Fruit fly (Drosophila melanogaster) whole organism, adult: ENCODE results near the gene NHP2.
A peak's percentile ranks its signal among the peaks of the same experiment; 100 is the strongest.

Experiments used
- CG11617 ChIP-seq: fragments of 200-800 bp; sonication (Bioruptor generic); optimal IDR thresholded peaks from 2 replicates; lab custom pipeline; 2017; ENCODE audit warnings: mild to moderate bottlenecking, missing biosample characterization, missing genetic modification reagents, missing genetic modification characterization
- CG12768 ChIP-seq: fragments of 200-800 bp; sonication (Bioruptor generic); optimal IDR thresholded peaks from 2 replicates; lab custom pipeline; 2017; ENCODE audit warnings: missing biosample characterization, missing genetic modification characterization, mild to moderate bottlenecking, moderate library complexity, missing genetic modification reagents
- CG14711 ChIP-seq: fragments of 200-800 bp; sonication (Bioruptor generic); optimal IDR thresholded peaks from 2 replicates; lab custom pipeline; 2018; ENCODE audit warnings: missing biosample characterization, mild to moderate bottlenecking, missing genetic modification characterization, moderate library complexity
- CG1620 ChIP-seq: fragments of 200-800 bp; sonication (Bioruptor generic); optimal IDR thresholded peaks from 2 replicates; lab custom pipeline; 2016; ENCODE audit warnings: missing biosample characterization, missing genetic modification characterization
- CG33017 ChIP-seq: fragments of 200-800 bp; sonication (Bioruptor generic); optimal IDR thresholded peaks from 2 replicates; lab custom pipeline; 2018; ENCODE audit warnings: missing biosample characterization, mild to moderate bottlenecking, missing genetic modification characterization, moderate library complexity
- CG5204 ChIP-seq: fragments of 200-800 bp; sonication (Bioruptor generic); optimal IDR thresholded peaks from 2 replicates; lab custom pipeline; 2016; ENCODE audit warnings: missing biosample characterization, missing genetic modification characterization
- CG7045 ChIP-seq: fragments of 200-800 bp; sonication (Bioruptor generic); optimal IDR thresholded peaks from 2 replicates; lab custom pipeline; 2017; ENCODE audit warnings: missing biosample characterization, mild to moderate bottlenecking, missing genetic modification characterization
- CG7101 ChIP-seq: fragments of 200-800 bp; sonication (Bioruptor generic); optimal IDR thresholded peaks from 2 replicates; lab custom pipeline; 2018; ENCODE audit warnings: missing biosample characterization, mild to moderate bottlenecking, missing genetic modification characterization, moderate library complexity
- Clk ChIP-seq: fragments of 200-800 bp; sonication (Bioruptor generic); optimal IDR thresholded peaks from 2 replicates; lab custom pipeline; 2017; ENCODE audit warnings: missing biosample characterization, missing genetic modification characterization
- Crg-1 ChIP-seq: fragments of 200-800 bp; sonication (Bioruptor generic); optimal IDR thresholded peaks from 2 replicates; lab custom pipeline; 2016; ENCODE audit warnings: missing biosample characterization, missing genetic modification characterization
- Hr96 ChIP-seq: fragments of 200-800 bp; sonication (Bioruptor generic); optimal IDR thresholded peaks from 2 replicates; lab custom pipeline; 2016; ENCODE audit warnings: missing biosample characterization, missing genetic modification characterization
- Mnt ChIP-seq: fragments of 200-800 bp; sonication (Bioruptor generic); optimal IDR thresholded peaks from 2 replicates; lab custom pipeline; 2016; ENCODE audit warnings: missing biosample characterization, mild to moderate bottlenecking, missing genetic modification characterization
- bab1 ChIP-seq: fragments of 200-800 bp; sonication (Bioruptor generic); optimal IDR thresholded peaks from 3 replicates; lab custom pipeline; 2019; ENCODE audit warnings: missing biosample characterization, mild to moderate bottlenecking, missing genetic modification characterization, moderate library complexity
- cic ChIP-seq: fragments of 200-800 bp; sonication (Bioruptor generic); optimal IDR thresholded peaks from 2 replicates; lab custom pipeline; 2017; ENCODE audit warnings: missing biosample characterization, mild to moderate bottlenecking, missing genetic modification characterization, moderate library complexity
- cnc ChIP-seq, 2 experiments: fragments of >200 bp; optimal IDR thresholded peaks; 2 replicates each; lab custom pipeline; 2017
- kay ChIP-seq: fragments of 200-800 bp; sonication (Bioruptor generic); peaks from one replicate; lab custom pipeline; 2016; ENCODE audit warnings: missing biosample characterization, missing genetic modification characterization, borderline replicate concordance
- ovo ChIP-seq: fragments of 200-800 bp; sonication (Bioruptor generic); optimal IDR thresholded peaks from 2 replicates; lab custom pipeline; 2016; ENCODE audit warnings: missing biosample characterization, missing genetic modification characterization
- pad ChIP-seq: fragments of 200-800 bp; sonication (Bioruptor generic); optimal IDR thresholded peaks from 3 replicates; lab custom pipeline; 2017; ENCODE audit warnings: missing biosample characterization, missing genetic modification characterization, mild to moderate bottlenecking, moderate library complexity, missing genetic modification reagents
- tj ChIP-seq: fragments of 200-800 bp; sonication (Bioruptor generic); optimal IDR thresholded peaks from 3 replicates; lab custom pipeline; 2017; ENCODE audit warnings: missing biosample characterization, mild to moderate bottlenecking, missing genetic modification characterization, moderate library complexity
- toe ChIP-seq: fragments of 200-800 bp; sonication (Bioruptor generic); optimal IDR thresholded peaks from 2 replicates; lab custom pipeline; 2016; ENCODE audit warnings: missing biosample characterization, missing genetic modification characterization

The NHP2 gene

DNA sequence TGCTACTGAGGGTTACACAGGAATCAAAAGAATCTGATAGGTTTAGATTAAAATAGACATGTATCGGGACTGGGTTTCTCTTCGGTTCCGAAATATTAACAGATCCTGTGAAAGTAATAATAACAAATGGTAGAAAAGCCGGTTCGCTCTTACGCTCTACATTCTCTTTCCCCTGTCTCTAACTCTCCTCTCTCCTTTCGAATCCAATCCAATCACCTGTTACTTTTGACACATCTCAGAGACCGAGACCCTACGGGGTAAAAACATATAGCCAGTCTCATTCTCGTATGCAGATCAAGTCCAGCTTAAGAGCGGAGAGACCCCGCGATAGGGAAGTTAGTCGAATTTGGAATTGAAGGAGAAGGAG is 43.3 kb downstream of the NHP2 start:
- no peak for TF ChIP-seq Crg-1 (GFP tag; lab: Kevin White, UChicago)
- no peak for TF ChIP-seq CG1620 (GFP tag; lab: Kevin White, UChicago)
- TF ChIP-seq cic (GFP tag; lab: Kevin White, UChicago) = no peak
- no peak for TF ChIP-seq CG7045
- TF ChIP-seq Mnt (GFP tag; lab: Kevin White, UChicago) = no peak
- no peak for TF ChIP-seq CG7101
- TF ChIP-seq cnc (optimal IDR thresholded peaks at IDR 0.05; lab: Kevin White, UChicago) = no peak
- TF ChIP-seq toe (GFP tag; lab: Kevin White, UChicago) = no peak
- TF ChIP-seq Clk (GFP tag; lab: Kevin White, UChicago) = no peak
- no peak for TF ChIP-seq CG5204
- TF ChIP-seq CG12768 (GFP tag; lab: Kevin White, UChicago) = no peak
- no peak for TF ChIP-seq pad (GFP tag; lab: Kevin White, UChicago)
- TF ChIP-seq ovo (GFP tag; lab: Kevin White, UChicago) = no peak
- TF ChIP-seq tj (GFP tag; lab: Kevin White, UChicago) = no peak
- no peak for TF ChIP-seq Hr96 (GFP tag; lab: Kevin White, UChicago)
- TF ChIP-seq kay (GFP tag; lab: Kevin White, UChicago) = no peak
- TF ChIP-seq bab1 = no peak
- TF ChIP-seq CG33017 (tag; lab: Kevin White, UChicago) = no peak
- no peak for TF ChIP-seq CG11617 (GFP tag; lab: Kevin White, UChicago)
- no peak for TF ChIP-seq CG14711

DNA sequence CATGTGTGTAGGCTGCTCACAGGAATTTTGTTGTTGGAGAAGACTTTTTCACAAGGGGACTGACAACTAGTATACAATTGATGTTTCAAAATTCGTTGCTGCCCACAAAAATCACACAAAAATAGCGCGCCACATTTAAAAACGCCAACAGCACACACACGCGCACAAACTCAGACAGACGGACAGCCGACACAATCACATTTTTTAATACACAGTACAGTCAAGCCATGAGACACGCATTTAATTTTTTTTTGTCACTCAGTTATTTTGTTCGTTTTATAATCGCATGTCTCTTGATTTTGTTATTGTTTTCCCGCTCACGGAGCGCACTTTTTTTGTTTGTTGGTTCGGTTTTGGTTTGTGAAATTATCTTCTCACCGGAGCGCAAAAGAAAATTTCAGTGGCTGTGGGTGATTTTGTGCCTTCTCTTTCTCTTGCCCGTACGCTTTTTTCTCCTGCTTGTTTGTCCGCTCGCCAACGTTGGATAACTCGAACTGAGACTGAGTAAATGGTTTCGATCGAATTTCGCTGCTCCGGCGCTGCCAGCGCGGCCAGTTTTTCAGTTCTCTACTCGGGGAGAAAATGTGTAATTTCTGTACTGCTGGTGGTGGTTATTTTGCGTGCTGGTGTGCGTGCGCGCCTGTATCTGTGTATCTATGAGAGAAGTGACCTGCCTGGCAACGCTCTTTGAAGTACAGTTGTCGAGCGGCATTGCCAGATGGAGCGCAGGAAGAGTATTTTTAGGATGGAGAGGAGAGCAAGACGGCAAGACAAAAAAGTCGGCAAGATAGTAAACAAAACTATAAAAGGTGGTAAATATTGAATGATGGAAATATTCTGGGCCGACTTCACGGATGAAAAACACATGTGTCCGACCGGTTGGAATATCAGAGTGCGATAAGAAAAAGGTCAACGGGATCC is 44.2 kb downstream of the NHP2 start, which contains the start of gene CG42507:
TSS of gene CG42507 (minus strand) at position 499 of the 921 bp plus-strand sequence.
- TF ChIP-seq Clk (GFP tag; lab: Kevin White, UChicago) = peak; percentile 55
- TF ChIP-seq pad (GFP tag; lab: Kevin White, UChicago) = peak; percentile 80
- TF ChIP-seq cic (GFP tag; lab: Kevin White, UChicago) = peak; percentile 81
- TF ChIP-seq CG14711 = peak; percentile 45
- TF ChIP-seq kay (GFP tag; lab: Kevin White, UChicago) = peak; percentile 14
- TF ChIP-seq Mnt (GFP tag; lab: Kevin White, UChicago) = peak; percentile 71
- TF ChIP-seq CG7045 = peak; percentile 4
- TF ChIP-seq CG33017 (tag; lab: Kevin White, UChicago) = peak; percentile 64
- TF ChIP-seq toe (GFP tag; lab: Kevin White, UChicago) = no peak
- TF ChIP-seq Hr96 (GFP tag; lab: Kevin White, UChicago) = peak; percentile 64
- no peak for TF ChIP-seq cnc (optimal IDR thresholded peaks at IDR 0.05; lab: Kevin White, UChicago)
- no peak for TF ChIP-seq CG5204
- peak; percentile 34 for TF ChIP-seq CG12768 (GFP tag; lab: Kevin White, UChicago)
- peak; percentile 35 for TF ChIP-seq CG1620 (GFP tag; lab: Kevin White, UChicago)
- TF ChIP-seq Crg-1 (GFP tag; lab: Kevin White, UChicago) = peak; percentile 67
- peak; percentile 75 for TF ChIP-seq ovo (GFP tag; lab: Kevin White, UChicago)
- no peak for TF ChIP-seq CG11617 (GFP tag; lab: Kevin White, UChicago)
- no peak for TF ChIP-seq tj (GFP tag; lab: Kevin White, UChicago)
- TF ChIP-seq CG7101 = peak; percentile 62
- TF ChIP-seq bab1 = peak; percentile 56

DNA sequence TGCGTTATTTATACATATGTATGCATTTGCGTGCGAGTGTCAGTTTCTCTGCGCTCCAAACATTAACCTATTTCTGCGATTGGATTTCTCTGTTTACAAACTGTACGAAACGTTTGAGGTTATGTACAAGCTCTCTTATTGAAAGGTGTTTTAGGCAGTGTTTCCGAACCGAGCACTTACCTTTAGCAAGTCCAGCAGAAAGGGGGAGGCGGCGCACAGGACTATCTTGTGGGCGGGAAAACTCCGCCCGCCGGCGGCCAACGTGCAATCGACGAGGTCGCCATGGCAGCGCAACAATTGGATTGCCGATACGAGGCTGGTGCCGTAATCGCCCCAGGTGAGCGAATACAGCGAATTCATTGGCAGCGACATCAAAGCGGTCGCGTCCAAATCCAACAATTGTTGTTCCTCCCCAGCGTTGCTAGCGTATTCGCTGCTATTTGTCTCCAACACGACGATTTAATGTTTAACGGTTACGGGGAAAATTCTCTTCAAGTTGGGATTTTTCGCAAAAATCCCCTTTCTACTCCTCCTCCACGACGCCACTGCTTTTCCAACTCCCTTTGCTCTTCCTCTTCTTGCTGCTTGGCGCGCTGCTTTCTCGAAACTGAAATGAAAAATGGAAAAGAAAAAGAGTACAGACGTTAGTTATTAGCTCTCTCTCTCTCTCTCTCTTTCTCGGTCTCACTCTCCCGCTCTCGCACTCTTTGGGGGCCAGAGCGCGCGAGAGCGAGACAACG is 45.1 kb downstream of the NHP2 start:
- peak; percentile 88 for TF ChIP-seq CG7101
- TF ChIP-seq Clk (GFP tag; lab: Kevin White, UChicago) = peak; percentile 86
- TF ChIP-seq CG33017 (tag; lab: Kevin White, UChicago) = peak; percentile 67
- TF ChIP-seq toe (GFP tag; lab: Kevin White, UChicago) = peak; percentile 84
- peak; percentile 78 for TF ChIP-seq pad (GFP tag; lab: Kevin White, UChicago)
- TF ChIP-seq CG7045 = peak; percentile 94
- peak; percentile 53 for TF ChIP-seq Mnt (GFP tag; lab: Kevin White, UChicago)
- peak; percentile 88 for TF ChIP-seq CG12768 (GFP tag; lab: Kevin White, UChicago)
- peak; percentile 87 for TF ChIP-seq CG11617 (GFP tag; lab: Kevin White, UChicago)
- no peak for TF ChIP-seq cnc (optimal IDR thresholded peaks at IDR 0.05; lab: Kevin White, UChicago)
- peak; percentile 74 for TF ChIP-seq CG14711
- peak; percentile 64 for TF ChIP-seq cic (GFP tag; lab: Kevin White, UChicago)
- peak; percentile 92 for TF ChIP-seq kay (GFP tag; lab: Kevin White, UChicago)
- TF ChIP-seq tj (GFP tag; lab: Kevin White, UChicago) = peak; percentile 63
- peak; percentile 76 for TF ChIP-seq bab1
- TF ChIP-seq Hr96 (GFP tag; lab: Kevin White, UChicago) = peak; percentile 88
- TF ChIP-seq CG5204 = peak; percentile 90
- TF ChIP-seq ovo (GFP tag; lab: Kevin White, UChicago) = peak; percentile 59
- TF ChIP-seq CG1620 (GFP tag; lab: Kevin White, UChicago) = peak; percentile 65
- TF ChIP-seq Crg-1 (GFP tag; lab: Kevin White, UChicago) = peak; percentile 78

DNA sequence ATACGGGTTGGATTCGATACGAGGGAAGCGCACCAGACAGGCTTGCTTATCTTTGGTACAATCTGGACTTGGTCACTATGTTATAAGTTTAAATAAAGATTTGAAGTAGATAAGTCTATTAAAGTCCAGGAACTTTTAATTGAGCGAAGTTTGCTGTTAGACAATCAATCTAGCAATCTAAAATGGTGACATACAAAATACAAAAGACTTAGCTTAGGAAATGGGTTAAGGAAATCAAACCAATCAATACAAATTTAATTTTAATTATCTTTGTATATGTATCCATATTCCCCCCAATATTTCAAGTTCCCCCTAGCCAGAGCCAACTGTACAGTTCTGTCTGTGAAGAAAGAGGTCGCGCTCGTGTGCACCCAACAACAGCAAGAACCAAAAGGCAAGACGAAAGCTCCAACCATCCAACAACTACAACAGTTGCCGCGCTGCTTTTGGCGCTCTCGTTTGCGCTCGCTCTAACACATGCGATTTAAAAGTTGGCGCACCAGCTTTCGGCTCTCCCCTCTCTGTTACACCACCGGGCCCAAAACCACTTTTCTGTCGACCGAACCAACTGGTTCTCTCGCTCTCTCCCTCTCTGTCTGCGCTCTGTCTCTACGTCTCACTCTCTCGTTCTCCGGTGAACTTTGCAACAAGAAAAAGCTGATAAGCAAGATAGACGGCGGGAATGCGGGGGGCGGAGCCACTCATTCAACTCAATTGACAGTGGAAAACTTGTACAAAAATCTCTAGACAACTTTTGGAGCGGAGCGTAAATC is 45.8 kb downstream of the NHP2 start:
- TF ChIP-seq cic (GFP tag; lab: Kevin White, UChicago) (peak; percentile 98), CG7101 (peak; percentile 90), Crg-1 (GFP tag; lab: Kevin White, UChicago) (peak; percentile 64), CG33017 (tag; lab: Kevin White, UChicago) (peak; percentile 85), CG14711 (peak; percentile 73), Mnt (GFP tag; lab: Kevin White, UChicago) (peak; percentile 76), CG5204 (peak; percentile 93), CG12768 (GFP tag; lab: Kevin White, UChicago) (peak; percentile 85), CG7045 (peak; percentile 87), cnc (optimal IDR thresholded peaks at IDR 0.05; lab: Kevin White, UChicago) (no peak), Hr96 (GFP tag; lab: Kevin White, UChicago) (peak; percentile 71), kay (GFP tag; lab: Kevin White, UChicago) (peak; percentile 93), bab1 (peak; percentile 44), pad (GFP tag; lab: Kevin White, UChicago) (peak; percentile 77), CG1620 (GFP tag; lab: Kevin White, UChicago) (peak; percentile 79), ovo (GFP tag; lab: Kevin White, UChicago) (no peak), toe (GFP tag; lab: Kevin White, UChicago) (peak; percentile 82), tj (GFP tag; lab: Kevin White, UChicago) (peak; percentile 55), CG11617 (GFP tag; lab: Kevin White, UChicago) (peak; percentile 88), Clk (GFP tag; lab: Kevin White, UChicago) (peak; percentile 66)
